Fruit fly (Drosophila melanogaster) whole organism, embryonic: ENCODE data around the gene wam.
A peak's percentile ranks its signal among the peaks of the same experiment; 100 is the strongest.

Experiments
- Adf1 ChIP-seq: fragments of 200-800 bp; sonication (Bioruptor generic); IDR thresholded peaks from 2 replicates; pipeline ENCODE4 v1.3.6; 2022; ENCODE audit warnings: missing biosample characterization, missing genetic modification characterization
- Asciz ChIP-seq: fragments of 200-800 bp; sonication (Bioruptor generic); optimal IDR thresholded peaks from 2 replicates; lab custom pipeline; 2017; ENCODE audit warnings: missing biosample characterization, mild to moderate bottlenecking, missing genetic modification characterization, missing genetic modification reagents
- Atf3 ChIP-seq: fragments of 200-800 bp; sonication (Bioruptor generic); optimal IDR thresholded peaks from 3 replicates; lab custom pipeline; 2016; ENCODE audit warnings: missing biosample characterization, missing genetic modification characterization
- BEAF-32 ChIP-seq: fragments of 200-800 bp; sonication (Bioruptor generic); optimal IDR thresholded peaks from 3 replicates; lab custom pipeline; 2017; ENCODE audit warnings: missing biosample characterization, missing genetic modification characterization, mild to moderate bottlenecking, moderate library complexity, missing genetic modification reagents
- CG10267 ChIP-seq: fragments of 200-800 bp; sonication (Bioruptor generic); optimal IDR thresholded peaks from 2 replicates; lab custom pipeline; 2018; ENCODE audit warnings: missing biosample characterization, mild to moderate bottlenecking, missing genetic modification characterization, moderate library complexity
- CG12299 ChIP-seq: fragments of 200-800 bp; sonication (Bioruptor generic); optimal IDR thresholded peaks from 2 replicates; lab custom pipeline; 2018; ENCODE audit warnings: missing biosample characterization, mild to moderate bottlenecking, missing genetic modification characterization
- CG14965 ChIP-seq: fragments of 200-800 bp; sonication (Bioruptor generic); optimal IDR thresholded peaks from 2 replicates; lab custom pipeline; 2016; ENCODE audit warnings: missing biosample characterization, missing genetic modification characterization, borderline replicate concordance
- CG16813 ChIP-seq: fragments of 200-800 bp; sonication (Bioruptor generic); IDR thresholded peaks from 3 replicates; pipeline ENCODE4 v1.3.6; 2022; ENCODE audit warnings: missing biosample characterization, missing genetic modification characterization; ENCODE audit not compliant: partially characterized antibody
- CG16815 ChIP-seq: fragments of 200-800 bp; sonication (Bioruptor generic); optimal IDR thresholded peaks from 3 replicates; lab custom pipeline; 2017; ENCODE audit warnings: missing biosample characterization, mild to moderate bottlenecking, missing genetic modification characterization
- CG17328 ChIP-seq: fragments of 200-800 bp; sonication (Bioruptor generic); IDR thresholded peaks from 2 replicates; pipeline ENCODE4 v1.3.6; 2022; ENCODE audit warnings: missing biosample characterization, missing genetic modification characterization
- CG17612 ChIP-seq: fragments of 200-800 bp; sonication (Bioruptor generic); IDR thresholded peaks from 2 replicates; pipeline ENCODE4 v1.3.6; 2022; ENCODE audit warnings: missing biosample characterization, missing genetic modification characterization
- CG17912 ChIP-seq: fragments of 200-800 bp; sonication (Bioruptor generic); optimal IDR thresholded peaks from 2 replicates; lab custom pipeline; 2018; ENCODE audit warnings: missing biosample characterization, mild to moderate bottlenecking, missing genetic modification characterization
- CG34224 ChIP-seq: fragments of 200-800 bp; sonication (Bioruptor generic); IDR thresholded peaks from 3 replicates; pipeline ENCODE4 v1.3.6; 2022; ENCODE audit warnings: missing biosample characterization, missing genetic modification characterization; ENCODE audit not compliant: partially characterized antibody
- CG4404 ChIP-seq: fragments of 200-800 bp; sonication (Bioruptor generic); IDR thresholded peaks from 2 replicates; pipeline ENCODE4 v1.3.6; 2022; ENCODE audit warnings: missing biosample characterization, missing genetic modification characterization
- CG4424 ChIP-seq: fragments of 200-800 bp; sonication (Bioruptor generic); optimal IDR thresholded peaks from 3 replicates; lab custom pipeline; 2016; ENCODE audit warnings: missing biosample characterization, missing genetic modification characterization
- CG7271 ChIP-seq: fragments of 200-800 bp; sonication (Bioruptor generic); optimal IDR thresholded peaks from 2 replicates; lab custom pipeline; 2018; ENCODE audit warnings: missing biosample characterization, mild to moderate bottlenecking, missing genetic modification characterization, moderate library complexity
- CG7556 ChIP-seq: fragments of 200-800 bp; sonication (Bioruptor generic); optimal IDR thresholded peaks from 2 replicates; lab custom pipeline; 2017; ENCODE audit warnings: missing biosample characterization, mild to moderate bottlenecking, missing genetic modification characterization
- CG8290 ChIP-seq, 3 experiments: fragments of 200-800 bp; sonication (Bioruptor generic); optimal IDR thresholded peaks; 2 replicates each; lab custom pipeline; 2016 to 2019; ENCODE audit warnings: missing biosample characterization in 3 of 3, missing genetic modification characterization in 3 of 3, mild to moderate bottlenecking in 2 of 3, moderate library complexity in 1 of 3
- CG9727 ChIP-seq: fragments of 200-800 bp; sonication (Bioruptor generic); optimal IDR thresholded peaks from 3 replicates; lab custom pipeline; 2017; ENCODE audit warnings: missing biosample characterization, mild to moderate bottlenecking, missing genetic modification characterization
- Drgx ChIP-seq: fragments of 200-800 bp; sonication (Bioruptor generic); IDR thresholded peaks from 2 replicates; pipeline ENCODE4 v1.3.6; 2022; ENCODE audit warnings: missing biosample characterization, missing genetic modification characterization
- Eip74EF ChIP-seq, 2 experiments: fragments of 200-800 bp in 1 of 2; fragments of >200 bp in 1 of 2; sonication (Bioruptor generic) in 1 of 2; optimal IDR thresholded peaks; 2 replicates each; lab custom pipeline; 2017 to 2019; ENCODE audit warnings: missing biosample characterization in 2 of 2, missing genetic modification characterization in 2 of 2, mild to moderate bottlenecking in 1 of 2, moderate library complexity in 1 of 2
- Fer3 ChIP-seq: fragments of 200-800 bp; sonication (Bioruptor generic); optimal IDR thresholded peaks from 2 replicates; lab custom pipeline; 2018; ENCODE audit warnings: missing biosample characterization, mild to moderate bottlenecking, missing genetic modification characterization, moderate library complexity
- Lhr ChIP-seq: fragments of 200-800 bp; sonication (Bioruptor generic); optimal IDR thresholded peaks from 3 replicates; lab custom pipeline; 2017; ENCODE audit warnings: mild to moderate bottlenecking, missing biosample characterization, missing genetic modification reagents, missing genetic modification characterization
- MTF-1 ChIP-seq: fragments of 200-800 bp; sonication (Bioruptor generic); optimal IDR thresholded peaks from 2 replicates; lab custom pipeline; 2018; ENCODE audit warnings: missing biosample characterization, mild to moderate bottlenecking, missing genetic modification characterization, borderline replicate concordance
- NC2β ChIP-seq: fragments of 200-800 bp; sonication (Bioruptor generic); optimal IDR thresholded peaks from 2 replicates; lab custom pipeline; 2016; ENCODE audit warnings: missing biosample characterization, missing genetic modification characterization
- Opbp ChIP-seq: fragments of 200-800 bp; sonication (Bioruptor generic); IDR thresholded peaks from 3 replicates; pipeline ENCODE4 v1.3.6; 2022; ENCODE audit warnings: missing biosample characterization, missing genetic modification characterization; ENCODE audit not compliant: partially characterized antibody
- Optix ChIP-seq: fragments of 200-800 bp; sonication (Bioruptor generic); IDR thresholded peaks from 3 replicates; pipeline ENCODE4 v1.3.6; 2022; ENCODE audit warnings: missing biosample characterization, missing genetic modification characterization
- Ssrp ChIP-seq: fragments of 200-800 bp; sonication (Bioruptor generic); optimal IDR thresholded peaks from 2 replicates; lab custom pipeline; 2018; ENCODE audit warnings: missing biosample characterization, mild to moderate bottlenecking, missing genetic modification characterization, moderate library complexity
- ap ChIP-seq: fragments of 200-800 bp; sonication (Bioruptor generic); IDR thresholded peaks from 2 replicates; pipeline ENCODE4 v1.3.6; 2022; ENCODE audit warnings: missing biosample characterization, missing genetic modification characterization
- bbx ChIP-seq: fragments of 200-800 bp; sonication (Bioruptor generic); IDR thresholded peaks from 2 replicates; pipeline ENCODE4 v1.3.6; 2022; ENCODE audit warnings: missing biosample characterization, missing genetic modification characterization; ENCODE audit not compliant: partially characterized antibody
- br ChIP-seq: fragments of >200 bp; optimal IDR thresholded peaks from 2 replicates; lab custom pipeline; 2017
- crp ChIP-seq, 2 experiments: fragments of 200-800 bp; sonication (Bioruptor generic); optimal IDR thresholded peaks; 2 replicates in 1 of 2; 3 replicates in 1 of 2; lab custom pipeline; 2017; ENCODE audit warnings: missing biosample characterization in 2 of 2, missing genetic modification characterization in 2 of 2, mild to moderate bottlenecking in 1 of 2, moderate library complexity in 1 of 2
- dati ChIP-seq: fragments of 200-800 bp; sonication (Bioruptor generic); IDR thresholded peaks from 2 replicates; pipeline ENCODE4 v1.3.6; 2022; ENCODE audit warnings: missing biosample characterization, missing genetic modification characterization
- fd96Cb ChIP-seq: fragments of 200-800 bp; sonication (Bioruptor generic); optimal IDR thresholded peaks from 2 replicates; lab custom pipeline; 2018; ENCODE audit warnings: missing biosample characterization, mild to moderate bottlenecking, missing genetic modification characterization, moderate library complexity
- gem ChIP-seq: fragments of 200-800 bp; sonication (Bioruptor generic); optimal IDR thresholded peaks from 2 replicates; lab custom pipeline; 2019; ENCODE audit warnings: missing biosample characterization, mild to moderate bottlenecking, missing genetic modification characterization, moderate library complexity
- hbn ChIP-seq: fragments of 200-800 bp; sonication (Bioruptor generic); IDR thresholded peaks from 2 replicates; pipeline ENCODE4 v1.3.6; 2022; ENCODE audit warnings: missing biosample characterization, missing genetic modification characterization; ENCODE audit not compliant: partially characterized antibody
- insv ChIP-seq, 2 experiments: fragments of 200-800 bp; sonication (Bioruptor generic); optimal IDR thresholded peaks; 3 replicates each; lab custom pipeline; 2016 to 2018; ENCODE audit warnings: missing biosample characterization in 2 of 2, missing genetic modification characterization in 2 of 2
- mirr ChIP-seq: fragments of 200-800 bp; sonication (Bioruptor generic); optimal IDR thresholded peaks from 3 replicates; lab custom pipeline; 2018; ENCODE audit warnings: missing biosample characterization, mild to moderate bottlenecking, missing genetic modification characterization
- peb ChIP-seq: fragments of 200-800 bp; sonication (Bioruptor generic); IDR thresholded peaks from 2 replicates; pipeline ENCODE4 v1.3.6; 2022; ENCODE audit warnings: missing biosample characterization, missing genetic modification characterization
- rib ChIP-seq: fragments of 200-800 bp; sonication (Bioruptor generic); IDR thresholded peaks from 2 replicates; pipeline ENCODE4 v1.3.6; 2022; ENCODE audit warnings: missing biosample characterization, missing genetic modification characterization
- shn ChIP-seq: fragments of 200-800 bp; sonication (Bioruptor generic); optimal IDR thresholded peaks from 3 replicates; lab custom pipeline; 2016; ENCODE audit warnings: missing biosample characterization, missing genetic modification characterization
- so ChIP-seq: fragments of 200-800 bp; sonication (Bioruptor generic); IDR thresholded peaks from 3 replicates; pipeline ENCODE4 v1.3.6; 2022; ENCODE audit warnings: missing biosample characterization, missing genetic modification characterization
- sob ChIP-seq: fragments of 200-800 bp; sonication (Bioruptor generic); IDR thresholded peaks from 2 replicates; pipeline ENCODE4 v1.3.6; 2022; ENCODE audit warnings: missing biosample characterization, missing genetic modification characterization
- stc ChIP-seq: fragments of 200-800 bp; sonication (Bioruptor generic); IDR thresholded peaks from 2 replicates; pipeline ENCODE4 v1.3.6; 2022; ENCODE audit warnings: missing biosample characterization, missing genetic modification characterization
- tgo ChIP-seq: fragments of 200-800 bp; sonication (Bioruptor generic); IDR thresholded peaks from 3 replicates; pipeline ENCODE4 v1.3.6; 2022; ENCODE audit warnings: missing biosample characterization, missing genetic modification characterization
- tio ChIP-seq: fragments of 200-800 bp; sonication (Bioruptor generic); optimal IDR thresholded peaks from 2 replicates; lab custom pipeline; 2017; ENCODE audit warnings: missing biosample characterization, missing genetic modification characterization, inconsistent platforms
- toy ChIP-seq: fragments of 200-800 bp; sonication (Bioruptor generic); IDR thresholded peaks from 2 replicates; pipeline ENCODE4 v1.3.6; 2022; ENCODE audit warnings: missing biosample characterization, missing genetic modification characterization
- unc-4 ChIP-seq: fragments of 200-800 bp; sonication (Bioruptor generic); IDR thresholded peaks from 2 replicates; pipeline ENCODE4 v1.3.6; 2022; ENCODE audit warnings: missing biosample characterization, missing genetic modification characterization; ENCODE audit not compliant: partially characterized antibody
- zfh1 ChIP-seq: fragments of 200-800 bp; sonication (Bioruptor generic); IDR thresholded peaks from 3 replicates; pipeline ENCODE4 v1.3.6; 2022; ENCODE audit warnings: missing biosample characterization, missing genetic modification characterization

The wam gene

dm6 chr3R:23331280-23331679 lies 43.4 kb upstream of the wam start (continued):
- TF ChIP-seq CG8290 (GFP tag; optimal IDR thresholded peaks at IDR 0.05; lab: Kevin White, UChicago) (peak; percentile 47), CG8290 (tag; optimal IDR thresholded peaks at IDR 0.05; lab: Kevin White, UChicago) (peak in 1 of 2 experiments; percentile 63), CG4424 (GFP tag; lab: Kevin White, UChicago) (peak; percentile 75), CG9727 (GFP tag; lab: Kevin White, UChicago) (peak; percentile 43), Lhr (peak; percentile 57), Optix (GFP tag; lab: Robert Waterston, UW) (no peak), Opbp (GFP tag; lab: Robert Waterston, UW) (peak; percentile 42; the same call in 1 of the 3 replicates), BEAF-32 (GFP tag; lab: Kevin White, UChicago) (no peak), toy (no peak), sob (GFP tag; lab: Robert Waterston, UW) (no peak), zfh1 (no peak; the same call in 2 of the 3 replicates), shn (GFP tag; lab: Kevin White, UChicago) (peak; percentile 47), gem (no peak), CG10267 (tag; lab: Kevin White, UChicago) (peak; percentile 71), unc-4 (no peak), CG7271 (tag; lab: Kevin White, UChicago) (peak; percentile 37), ap (0 out of 2 replicates have a peak, but pooled peaks have one; percentile 13), stc (GFP tag; lab: Robert Waterston, UW) (peak; percentile 41; the same call in 1 of the 2 replicates), br (no peak), rib (GFP tag; lab: Robert Waterston, UW) (no peak), dati (no peak), so (no peak), Adf1 (no peak), MTF-1 (GFP tag; lab: Kevin White, UChicago) (peak; percentile 84), peb (GFP tag; lab: Robert Waterston, UW) (no peak), fd96Cb (tag; lab: Kevin White, UChicago) (peak; percentile 35), tio (GFP tag; lab: Kevin White, UChicago) (peak; percentile 22), CG16815 (GFP tag; lab: Kevin White, UChicago) (no peak), CG17612 (GFP tag; lab: Robert Waterston, UW) (no peak), CG14965 (peak; percentile 99), insv (GFP tag; optimal IDR thresholded peaks at IDR 0.05; lab: Kevin White, UChicago) (peak in 1 of 2 experiments; percentile 62), Asciz (GFP tag; lab: Kevin White, UChicago) (peak; percentile 59), Ssrp (tag; lab: Kevin White, UChicago) (no peak), CG12299 (no peak), CG17328 (GFP tag; lab: Robert Waterston, UW) (no peak), Drgx (no peak), CG17912 (GFP tag; lab: Kevin White, UChicago) (peak; percentile 79), CG16813 (peak; percentile 9; the same call in 1 of the 3 replicates), tgo (0 out of 3 replicates have a peak, but pooled peaks have one; percentile 13), CG4404 (GFP tag; lab: Robert Waterston, UW) (no peak), NC2β (GFP tag; lab: Kevin White, UChicago) (peak; percentile 32), mirr (peak; percentile 27), CG7556 (GFP tag; lab: Kevin White, UChicago) (no peak), hbn (GFP tag; lab: Robert Waterston, UW) (no peak), bbx (GFP tag; lab: Robert Waterston, UW) (no peak), Fer3 (tag; lab: Kevin White, UChicago) (peak; percentile 55), Atf3 (peak; percentile 16), crp (GFP tag; optimal IDR thresholded peaks at IDR 0.05; lab: Kevin White, UChicago) (no peak), CG34224 (no peak), Eip74EF (GFP tag; optimal IDR thresholded peaks at IDR 0.05; lab: Kevin White, UChicago) (no peak)
